Worm (Caenorhabditis elegans) whole organism, L3 larva: Measurements from ENCODE around the gene Y49E10.10.

ENCODE experiments used
- R02D3.7 ChIP-seq: fragments of 150-350 bp; optimal IDR thresholded peaks from 2 replicates; lab custom pipeline; 2014; ENCODE audit warnings: missing biosample characterization, missing genetic modification characterization
- ZK546.5 ChIP-seq: sonication (generic microtip); optimal IDR thresholded peaks from 2 replicates; lab custom pipeline; 2017; ENCODE audit warnings: missing biosample characterization, missing genetic modification characterization
- aly-2 ChIP-seq: fragments of 150-350 bp; optimal IDR thresholded peaks from 2 replicates; lab custom pipeline; 2014; ENCODE audit warnings: missing biosample characterization, missing genetic modification characterization
- ceh-16 ChIP-seq: sonication (generic microtip); optimal IDR thresholded peaks from 2 replicates; lab custom pipeline; 2017; ENCODE audit warnings: missing biosample characterization, missing genetic modification characterization
- ceh-28 ChIP-seq: fragments of 150-350 bp; optimal IDR thresholded peaks from 2 replicates; lab custom pipeline; 2014; ENCODE audit warnings: missing biosample characterization, missing genetic modification reagents, missing genetic modification characterization
- ceh-82 ChIP-seq: fragments of 150-350 bp; optimal IDR thresholded peaks from 2 replicates; lab custom pipeline; 2014; ENCODE audit warnings: missing biosample characterization, missing genetic modification characterization
- ceh-9 ChIP-seq: sonication (generic microtip); optimal IDR thresholded peaks from 2 replicates; lab custom pipeline; 2018; ENCODE audit warnings: missing biosample characterization, missing genetic modification characterization
- egl-27 ChIP-seq: sonication (generic microtip); optimal IDR thresholded peaks from 4 replicates; lab custom pipeline; 2017; ENCODE audit warnings: missing biosample characterization, missing genetic modification reagents, missing genetic modification characterization
- egl-5 ChIP-seq: fragments of 150-350 bp; optimal IDR thresholded peaks from 2 replicates; lab custom pipeline; 2017; ENCODE audit warnings: missing biosample characterization, missing genetic modification reagents, missing genetic modification characterization, inconsistent platforms
- elt-1 ChIP-seq: fragments of 150-350 bp; optimal IDR thresholded peaks from 2 replicates; lab custom pipeline; 2014; ENCODE audit warnings: missing biosample characterization, missing genetic modification characterization
- elt-2 ChIP-seq: sonication (generic microtip); optimal IDR thresholded peaks from 2 replicates; lab custom pipeline; 2016; ENCODE audit warnings: missing genetic modification reagents, mild to moderate bottlenecking, missing genetic modification characterization, missing compliant biosample characterization
- eor-1 ChIP-seq, 2 experiments: fragments of 150-350 bp; optimal IDR thresholded peaks; 2 replicates each; lab custom pipeline; 2014 to 2018; ENCODE audit warnings: missing biosample characterization in 2 of 2, missing genetic modification characterization in 2 of 2
- fkh-10 ChIP-seq: sonication (generic microtip); optimal IDR thresholded peaks from 2 replicates; lab custom pipeline; 2017; ENCODE audit warnings: missing biosample characterization, missing genetic modification reagents, missing genetic modification characterization
- fos-1 ChIP-seq: fragments of 150-350 bp; optimal IDR thresholded peaks from 2 replicates; lab custom pipeline; 2014; ENCODE audit warnings: missing biosample characterization, missing genetic modification characterization
- hmg-11 ChIP-seq: sonication (generic microtip); optimal IDR thresholded peaks from 2 replicates; lab custom pipeline; 2016; ENCODE audit warnings: missing genetic modification characterization, missing compliant biosample characterization
- jun-1 ChIP-seq: fragments of 150-350 bp; optimal IDR thresholded peaks from 2 replicates; lab custom pipeline; 2014; ENCODE audit warnings: missing biosample characterization, missing genetic modification reagents, missing genetic modification characterization
- lin-15B ChIP-seq: fragments of 150-350 bp; optimal IDR thresholded peaks from 2 replicates; lab custom pipeline; 2014; ENCODE audit warnings: missing biosample characterization, missing genetic modification characterization
- lsy-12 ChIP-seq: sonication (generic microtip); optimal IDR thresholded peaks from 2 replicates; lab custom pipeline; 2016; ENCODE audit warnings: mild to moderate bottlenecking, missing genetic modification characterization, missing compliant biosample characterization
- mdl-1 ChIP-seq: fragments of 150-350 bp; optimal IDR thresholded peaks from 2 replicates; lab custom pipeline; 2014; ENCODE audit warnings: missing biosample characterization, missing genetic modification characterization
- mml-1 ChIP-seq: fragments of 150-350 bp; sonication (generic microtip); optimal IDR thresholded peaks from 3 replicates; lab custom pipeline; 2014; ENCODE audit warnings: missing biosample characterization, missing genetic modification characterization
- nfya-1 ChIP-seq: sonication (generic microtip); optimal IDR thresholded peaks from 2 replicates; lab custom pipeline; 2017; ENCODE audit warnings: missing genetic modification characterization, mild to moderate bottlenecking, missing compliant biosample characterization, antibody characterized with exemption, moderate library complexity; ENCODE audit not compliant: insufficient read depth
- nhr-11 ChIP-seq: fragments of 150-350 bp; optimal IDR thresholded peaks from 2 replicates; lab custom pipeline; 2014; ENCODE audit warnings: missing biosample characterization, missing genetic modification characterization
- nhr-12 ChIP-seq: fragments of 150-350 bp; optimal IDR thresholded peaks from 2 replicates; lab custom pipeline; 2014; ENCODE audit warnings: missing biosample characterization, missing genetic modification characterization
- nhr-23 ChIP-seq: fragments of 150-350 bp; optimal IDR thresholded peaks from 2 replicates; lab custom pipeline; 2014; ENCODE audit warnings: missing biosample characterization, missing genetic modification reagents, missing genetic modification characterization
- nhr-237 ChIP-seq: fragments of 150-350 bp; optimal IDR thresholded peaks from 2 replicates; lab custom pipeline; 2014; ENCODE audit warnings: missing biosample characterization, missing genetic modification characterization
- nhr-25 ChIP-seq: sonication (generic microtip); optimal IDR thresholded peaks from 2 replicates; lab custom pipeline; 2017; ENCODE audit warnings: missing biosample characterization, missing genetic modification characterization
- nhr-28 ChIP-seq: fragments of 150-350 bp; optimal IDR thresholded peaks from 2 replicates; lab custom pipeline; 2014; ENCODE audit warnings: missing biosample characterization, missing genetic modification characterization
- nhr-43 ChIP-seq: sonication (generic microtip); optimal IDR thresholded peaks from 2 replicates; lab custom pipeline; 2016; ENCODE audit warnings: mild to moderate bottlenecking, missing genetic modification characterization, missing compliant biosample characterization; ENCODE audit not compliant: poor library complexity, severe bottlenecking
- nhr-67 ChIP-seq: fragments of 150-350 bp; optimal IDR thresholded peaks from 2 replicates; lab custom pipeline; 2014; ENCODE audit warnings: missing biosample characterization, missing genetic modification characterization
- nhr-76 ChIP-seq: fragments of 150-350 bp; sonication (generic microtip); optimal IDR thresholded peaks from 5 replicates; lab custom pipeline; 2014; ENCODE audit warnings: missing biosample characterization, missing genetic modification characterization
- nhr-77 ChIP-seq: fragments of 150-350 bp; optimal IDR thresholded peaks from 2 replicates; lab custom pipeline; 2014; ENCODE audit warnings: missing biosample characterization, missing genetic modification characterization
- pha-4 ChIP-seq: fragments of 150-350 bp; optimal IDR thresholded peaks from 2 replicates; lab custom pipeline; 2014; ENCODE audit warnings: missing biosample characterization, missing genetic modification reagents, missing genetic modification characterization
- pqm-1 ChIP-seq: fragments of 150-350 bp; optimal IDR thresholded peaks from 2 replicates; lab custom pipeline; 2017; ENCODE audit warnings: missing biosample characterization, missing genetic modification characterization, inconsistent platforms
- skn-1 ChIP-seq: fragments of 150-350 bp; optimal IDR thresholded peaks from 2 replicates; lab custom pipeline; 2014; ENCODE audit warnings: missing biosample characterization, missing genetic modification characterization
- snpc-4 ChIP-seq: fragments of 150-350 bp; optimal IDR thresholded peaks from 2 replicates; lab custom pipeline; 2014; ENCODE audit warnings: missing biosample characterization, missing genetic modification characterization
- tbx-2 ChIP-seq: sonication (generic microtip); optimal IDR thresholded peaks from 2 replicates; lab custom pipeline; 2016; ENCODE audit warnings: mild to moderate bottlenecking, missing genetic modification characterization, missing compliant biosample characterization
- unc-39 ChIP-seq: sonication (generic microtip); optimal IDR thresholded peaks from 4 replicates; lab custom pipeline; 2017; ENCODE audit warnings: missing biosample characterization, missing genetic modification characterization
- zag-1 ChIP-seq: fragments of 150-350 bp; optimal IDR thresholded peaks from 2 replicates; lab custom pipeline; 2014; ENCODE audit warnings: missing biosample characterization, missing genetic modification characterization
- ztf-11 ChIP-seq: fragments of 150-350 bp; optimal IDR thresholded peaks from 2 replicates; lab custom pipeline; 2014; ENCODE audit warnings: missing biosample characterization, missing genetic modification characterization
- ztf-4 ChIP-seq: fragments of 150-350 bp; optimal IDR thresholded peaks from 2 replicates; lab custom pipeline; 2014; ENCODE audit warnings: missing biosample characterization, missing genetic modification characterization

Gene Y49E10.10

ce11 chrIII:12429579-12430084, 34.4 kb downstream of the Y49E10.10 start, which contains the start of gene snr-6 (continued):
- TF ChIP-seq mdl-1 = no peak
- TF ChIP-seq R02D3.7 (tag; lab: Kevin White, UChicago) = peak; percentile 35
- TF ChIP-seq nhr-67 (tag; lab: Kevin White, UChicago) = no peak
- TF ChIP-seq lin-15B (tag; lab: Kevin White, UChicago) = peak; percentile 86
- peak; percentile 96 for TF ChIP-seq nfya-1 (tag; lab: Kevin White, UChicago)
- no peak for TF ChIP-seq elt-2 (tag; lab: Kevin White, UChicago)
- TF ChIP-seq aly-2 = no peak
- TF ChIP-seq nhr-12 (tag; lab: Kevin White, UChicago) = no peak
- TF ChIP-seq hmg-11 = peak; percentile 40
- TF ChIP-seq nhr-11 (tag; lab: Kevin White, UChicago) = no peak
- TF ChIP-seq ceh-9 (tag; lab: Kevin White, UChicago) = no peak
- no peak for TF ChIP-seq fos-1
- peak; percentile 29 for TF ChIP-seq nhr-25 (tag; lab: Kevin White, UChicago)
- TF ChIP-seq unc-39 (tag; lab: Kevin White, UChicago) = no peak
- no peak for TF ChIP-seq nhr-76 (tag; lab: Kevin White, UChicago)
- no peak for TF ChIP-seq nhr-237 (tag; lab: Kevin White, UChicago)
- TF ChIP-seq ztf-11 (tag; lab: Kevin White, UChicago) = no peak
- TF ChIP-seq egl-5 (tag; lab: Kevin White, UChicago) = peak; percentile 32
- no peak for TF ChIP-seq mml-1 (tag; lab: Kevin White, UChicago)
- no peak for TF ChIP-seq elt-1 (tag; lab: Kevin White, UChicago)
- TF ChIP-seq fkh-10 (GFP tag; lab: Kevin White, UChicago) = no peak
- no peak for TF ChIP-seq pqm-1 (tag; lab: Kevin White, UChicago)
- TF ChIP-seq, all 47 proteins: peak for 12

- TF ChIP-seq pqm-1 (tag; lab: Kevin White, UChicago) (peak; percentile 24), elt-2 (tag; lab: Kevin White, UChicago) (peak; percentile 30), skn-1 (tag; lab: Kevin White, UChicago) (no peak), tbx-2 (tag; lab: Kevin White, UChicago) (no peak)
- TF ChIP-seq, all 47 proteins: peak for 2
These were observed 34.9 kb downstream of the Y49E10.10 start, which contains the start of gene Y49E10.16 for ce11 chrIII:12430209-12430608. Gene Y49E10.16 (plus strand): TSS chrIII:12430509.

DNA sequence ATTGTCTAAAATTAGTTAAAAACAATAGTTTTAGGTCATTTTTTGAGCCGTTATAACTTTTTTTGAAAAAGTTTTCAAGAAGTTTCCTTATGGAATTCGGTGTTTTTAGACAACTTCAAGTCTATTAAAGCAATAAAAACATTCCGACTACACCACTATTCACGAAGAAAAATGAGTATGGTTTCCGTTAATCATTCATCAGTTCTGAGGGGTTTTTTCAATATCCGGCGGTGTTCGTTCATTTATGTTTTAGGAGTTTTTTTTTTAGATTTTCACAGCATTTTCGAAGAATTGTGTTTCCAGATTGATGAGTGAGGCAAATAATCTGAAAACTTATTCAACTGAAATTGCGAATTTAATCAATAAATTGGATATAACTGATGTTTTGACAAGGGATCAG, 38.8 kb downstream of the Y49E10.10 start, which contains the start of gene Y49E10.27:
Gene Y49E10.27, plus strand, starts transcription at position 301 of the 400 bp plus-strand sequence.
- TF ChIP-seq pha-4 (tag; lab: Kevin White, UChicago) (no peak), lsy-12 (tag; lab: Kevin White, UChicago) (no peak), egl-27 (tag; lab: Kevin White, UChicago) (no peak), nhr-43 (tag; lab: Kevin White, UChicago) (no peak), unc-39 (tag; lab: Kevin White, UChicago) (no peak), nhr-237 (tag; lab: Kevin White, UChicago) (no peak), ZK546.5 (tag; lab: Kevin White, UChicago) (no peak), tbx-2 (tag; lab: Kevin White, UChicago) (no peak), pqm-1 (tag; lab: Kevin White, UChicago) (no peak), snpc-4 (tag; lab: Kevin White, UChicago) (no peak), mml-1 (tag; lab: Kevin White, UChicago) (no peak), ztf-4 (tag; lab: Kevin White, UChicago) (no peak), nhr-23 (no peak), nhr-28 (tag; lab: Kevin White, UChicago) (no peak), jun-1 (tag; lab: Kevin White, UChicago) (no peak), eor-1 (tag; optimal IDR thresholded peaks at IDR 0.05; lab: Kevin White, UChicago) (no peak), zag-1 (no peak), nhr-12 (tag; lab: Kevin White, UChicago) (no peak)
- TF ChIP-seq, all 47 proteins: peak for 0

- TF ChIP-seq zag-1 = no peak
- no peak for TF ChIP-seq nhr-67 (tag; lab: Kevin White, UChicago)
- TF ChIP-seq ceh-28 (tag; lab: Kevin White, UChicago) = no peak
- no peak for TF ChIP-seq elt-2 (tag; lab: Kevin White, UChicago)
- no peak for TF ChIP-seq ZK546.5 (tag; lab: Kevin White, UChicago)
- TF ChIP-seq tbx-2 (tag; lab: Kevin White, UChicago) = no peak
- no peak for TF ChIP-seq hmg-11
- TF ChIP-seq skn-1 (tag; lab: Kevin White, UChicago) = no peak
- no peak for TF ChIP-seq elt-1 (tag; lab: Kevin White, UChicago)
- TF ChIP-seq nhr-237 (tag; lab: Kevin White, UChicago) = no peak
- TF ChIP-seq ceh-16 (tag; lab: Kevin White, UChicago) = no peak
- no peak for TF ChIP-seq ceh-9 (tag; lab: Kevin White, UChicago)
- no peak for TF ChIP-seq jun-1 (tag; lab: Kevin White, UChicago)
- TF ChIP-seq nhr-43 (tag; lab: Kevin White, UChicago) = no peak
- TF ChIP-seq R02D3.7 (tag; lab: Kevin White, UChicago) = no peak
- no peak for TF ChIP-seq nhr-77
- TF ChIP-seq nhr-23 = no peak
- TF ChIP-seq ztf-4 (tag; lab: Kevin White, UChicago) = no peak
- TF ChIP-seq egl-27 (tag; lab: Kevin White, UChicago) = no peak
- no peak for TF ChIP-seq ceh-82 (tag; lab: Kevin White, UChicago)
These were observed 41.0 kb downstream of the Y49E10.10 start, which contains the start of gene fbxa-218 for ce11 chrIII:12436215-12436614. Gene fbxa-218 (plus strand): TSS chrIII:12436515.
